Worm (Caenorhabditis elegans) whole organism, L1 larva: ENCODE data around the gene nlp-70.

Source experiments
- ceh-90 ChIP-seq: sonication (generic microtip); optimal IDR thresholded peaks from 2 replicates; lab custom pipeline; 2016; ENCODE audit warnings: missing genetic modification characterization, missing compliant biosample characterization
- egl-13 ChIP-seq: sonication (generic microtip); optimal IDR thresholded peaks from 2 replicates; lab custom pipeline; 2016; ENCODE audit warnings: missing genotype, missing genetic modification reagents, missing genetic modification characterization, missing compliant biosample characterization

- no peak for TF ChIP-seq ceh-90 (tag; lab: Kevin White, UChicago)
- TF ChIP-seq egl-13 (tag; lab: Kevin White, UChicago), result no peak
Measured at ce11 chrV:272837-273236, at the start of gene nlp-70.
